Worm (Caenorhabditis elegans) whole organism, L4 larva: ENCODE measurements around the gene srh-147.
A peak's percentile ranks its signal among the peaks of the same experiment; 100 is the strongest.

Source experiments
- D1046.2 ChIP-seq: fragments of 200-800 bp; sonication (Bioruptor generic); IDR thresholded peaks from 2 replicates; pipeline ENCODE4 v1.3.6; 2022; ENCODE audit warnings: missing genetic modification characterization, missing compliant biosample characterization
- F37D6.2 ChIP-seq: sonication (generic microtip); optimal IDR thresholded peaks from 2 replicates; lab custom pipeline; 2016; ENCODE audit warnings: mild to moderate bottlenecking, missing genetic modification characterization, missing compliant biosample characterization
- F44E2.7 ChIP-seq: fragments of 200-800 bp; sonication (Bioruptor generic); IDR thresholded peaks from 2 replicates; pipeline ENCODE4 v2.1.2; 2022; ENCODE audit warnings: missing genetic modification characterization, missing compliant biosample characterization
- R02D3.7 ChIP-seq: fragments of 150-350 bp; sonication (generic microtip); optimal IDR thresholded peaks from 3 replicates; lab custom pipeline; 2014; ENCODE audit warnings: missing biosample characterization, missing genetic modification characterization
- T20F7.1 ChIP-seq: fragments of 200-800 bp; sonication (Bioruptor generic); optimal IDR thresholded peaks from 2 replicates; lab custom pipeline; 2018; ENCODE audit warnings: mild to moderate bottlenecking, missing genetic modification characterization, missing compliant biosample characterization
- T26A8.4 ChIP-seq: fragments of 200-800 bp; sonication (Bioruptor generic); IDR thresholded peaks from 2 replicates; pipeline ENCODE4 v1.3.6; 2022; ENCODE audit warnings: missing genetic modification characterization, missing compliant biosample characterization
- Y105C5A.15 ChIP-seq: fragments of 200-800 bp; sonication (Bioruptor generic); IDR thresholded peaks from 2 replicates; pipeline ENCODE4 v1.3.6; 2022; ENCODE audit warnings: missing genetic modification characterization, missing compliant biosample characterization
- Y48G9A.11 ChIP-seq: fragments of 200-800 bp; sonication (Bioruptor generic); IDR thresholded peaks from 2 replicates; pipeline ENCODE4 v1.3.6; 2022; ENCODE audit warnings: missing genetic modification reagents, missing genetic modification characterization, missing compliant biosample characterization
- Y5F2A.4 ChIP-seq: fragments of 200-800 bp; sonication (Bioruptor generic); optimal IDR thresholded peaks from 2 replicates; lab custom pipeline; 2018; ENCODE audit warnings: mild to moderate bottlenecking, missing genetic modification characterization, missing compliant biosample characterization
- Y75B8A.6 ChIP-seq: fragments of 200-800 bp; sonication (Bioruptor generic); IDR thresholded peaks from 2 replicates; pipeline ENCODE4 v1.3.6; 2022; ENCODE audit warnings: missing genetic modification reagents, missing genetic modification characterization, missing compliant biosample characterization
- ZK337.2 ChIP-seq: fragments of 200-800 bp; sonication (Bioruptor generic); IDR thresholded peaks from 2 replicates; pipeline ENCODE4 v1.3.6; 2022; ENCODE audit warnings: missing genetic modification reagents, missing genetic modification characterization, missing compliant biosample characterization
- ZK546.5 ChIP-seq, 2 experiments: sonication (generic microtip); optimal IDR thresholded peaks; 2 replicates each; lab custom pipeline; 2017; ENCODE audit warnings: missing biosample characterization in 2 of 2, missing genetic modification characterization in 2 of 2
- aly-2 ChIP-seq: sonication (generic microtip); optimal IDR thresholded peaks from 2 replicates; lab custom pipeline; 2018; ENCODE audit warnings: missing biosample characterization, missing genetic modification characterization
- arid-1 ChIP-seq: fragments of 200-800 bp; sonication (Bioruptor generic); conservative IDR thresholded peaks from 2 replicates; pipeline ENCODE4 v1.3.6; 2022; ENCODE audit warnings: missing genetic modification reagents, missing genetic modification characterization, missing compliant biosample characterization
- attf-4 ChIP-seq: sonication (generic microtip); optimal IDR thresholded peaks from 3 replicates; lab custom pipeline; 2017; ENCODE audit warnings: missing biosample characterization, missing genetic modification characterization
- ceh-44 ChIP-seq: fragments of 200-800 bp; sonication (Bioruptor generic); IDR thresholded peaks from 2 replicates; pipeline ENCODE4 v1.3.6; 2022; ENCODE audit warnings: missing genetic modification reagents, missing genetic modification characterization, missing compliant biosample characterization
- ces-1 ChIP-seq: fragments of 150-350 bp; sonication (generic microtip); optimal IDR thresholded peaks from 4 replicates; lab custom pipeline; 2014; ENCODE audit warnings: missing biosample characterization, missing genetic modification reagents, missing genetic modification characterization
- cey-2 ChIP-seq: sonication (generic microtip); optimal IDR thresholded peaks from 3 replicates; lab custom pipeline; 2017; ENCODE audit warnings: missing genetic modification characterization, mild to moderate bottlenecking, missing compliant biosample characterization, antibody characterized with exemption, borderline replicate concordance; ENCODE audit not compliant: insufficient read depth
- daf-16 ChIP-seq, 3 experiments: sonication (generic microtip); optimal IDR thresholded peaks; 2 replicates each; lab custom pipeline; 2016 to 2017; ENCODE audit warnings: missing genetic modification characterization in 3 of 3, missing genetic modification reagents in 3 of 3, mild to moderate bottlenecking in 2 of 3, missing compliant biosample characterization in 2 of 3, missing biosample characterization in 1 of 3, moderate library complexity in 1 of 3
- daf-19 ChIP-seq: fragments of 200-800 bp; sonication (Bioruptor generic); conservative IDR thresholded peaks from 2 replicates; pipeline ENCODE4 v1.3.6; 2022; ENCODE audit warnings: missing genetic modification characterization, missing compliant biosample characterization
- dmd-6 ChIP-seq: fragments of 200-800 bp; sonication (Bioruptor generic); IDR thresholded peaks from 2 replicates; pipeline ENCODE4 v1.3.6; 2022; ENCODE audit warnings: missing genetic modification reagents, missing genetic modification characterization, missing compliant biosample characterization
- dpl-1 ChIP-seq: fragments of 150-350 bp; optimal IDR thresholded peaks from 2 replicates; lab custom pipeline; 2014; ENCODE audit warnings: missing biosample characterization, missing genetic modification reagents, missing genetic modification characterization
- duxl-1 ChIP-seq: sonication (generic microtip); optimal IDR thresholded peaks from 2 replicates; lab custom pipeline; 2016; ENCODE audit warnings: mild to moderate bottlenecking, missing genetic modification characterization, moderate library complexity, missing compliant biosample characterization; ENCODE audit not compliant: poor library complexity
- dve-1 ChIP-seq: sonication (generic microtip); optimal IDR thresholded peaks from 2 replicates; lab custom pipeline; 2017; ENCODE audit warnings: antibody characterized with exemption, mild to moderate bottlenecking, missing genetic modification characterization, missing compliant biosample characterization; ENCODE audit not compliant: insufficient read depth
- egl-27 ChIP-seq: sonication (generic microtip); optimal IDR thresholded peaks from 3 replicates; lab custom pipeline; 2017; ENCODE audit warnings: missing biosample characterization, missing genetic modification reagents, missing genetic modification characterization
- gei-8 ChIP-seq: fragments of 200-800 bp; sonication (Bioruptor generic); optimal IDR thresholded peaks from 2 replicates; lab custom pipeline; 2018; ENCODE audit warnings: mild to moderate bottlenecking, missing genetic modification characterization, missing compliant biosample characterization
- hlh-11 ChIP-seq: fragments of 200-800 bp; sonication (Bioruptor generic); optimal IDR thresholded peaks from 2 replicates; lab custom pipeline; 2018; ENCODE audit warnings: mild to moderate bottlenecking, missing genetic modification characterization, missing compliant biosample characterization
- hlh-30 ChIP-seq: sonication (generic microtip); optimal IDR thresholded peaks from 2 replicates; lab custom pipeline; 2017; ENCODE audit warnings: antibody characterized with exemption, mild to moderate bottlenecking, missing genetic modification characterization, missing compliant biosample characterization; ENCODE audit not compliant: insufficient read depth
- lin-15B ChIP-seq: fragments of 150-350 bp; sonication (generic microtip); optimal IDR thresholded peaks from 3 replicates; lab custom pipeline; 2014; ENCODE audit warnings: missing biosample characterization, missing genetic modification characterization
- lin-29 ChIP-seq: fragments of 200-800 bp; sonication (Bioruptor generic); IDR thresholded peaks from 2 replicates; pipeline ENCODE4 v1.3.6; 2022; ENCODE audit warnings: missing genetic modification reagents, missing genetic modification characterization, missing compliant biosample characterization
- lir-3 ChIP-seq: sonication (generic microtip); optimal IDR thresholded peaks from 2 replicates; lab custom pipeline; 2016; ENCODE audit warnings: mild to moderate bottlenecking, missing genetic modification characterization, missing compliant biosample characterization
- madf-5 ChIP-seq, 2 experiments: fragments of 200-800 bp; sonication (Bioruptor generic); IDR thresholded peaks; 2 replicates each; pipeline ENCODE4 v1.3.6; 2022; ENCODE audit warnings: missing compliant biosample characterization in 2 of 2, missing genetic modification characterization in 2 of 2
- madf-9 ChIP-seq: fragments of 200-800 bp; sonication (Bioruptor generic); conservative IDR thresholded peaks from 2 replicates; pipeline ENCODE4 v1.3.6; 2022; ENCODE audit warnings: missing genetic modification reagents, missing genetic modification characterization, missing compliant biosample characterization
- mdl-1 ChIP-seq, 2 experiments: fragments of 150-350 bp in 1 of 2; sonication (generic microtip) in 1 of 2; optimal IDR thresholded peaks; 2 replicates each; lab custom pipeline; 2014 to 2017; ENCODE audit warnings: missing biosample characterization in 2 of 2, missing genetic modification characterization in 2 of 2
- mxl-3 ChIP-seq: fragments of 200-800 bp; sonication (Bioruptor generic); optimal IDR thresholded peaks from 2 replicates; lab custom pipeline; 2018; ENCODE audit warnings: mild to moderate bottlenecking, missing genetic modification characterization, missing compliant biosample characterization
- nhr-11 ChIP-seq: fragments of 150-350 bp; optimal IDR thresholded peaks from 2 replicates; lab custom pipeline; 2014; ENCODE audit warnings: missing biosample characterization, missing genetic modification characterization
- nhr-237 ChIP-seq: sonication (generic microtip); optimal IDR thresholded peaks from 2 replicates; lab custom pipeline; 2017; ENCODE audit warnings: missing biosample characterization, missing genetic modification characterization
- nhr-28 ChIP-seq: fragments of 150-350 bp; optimal IDR thresholded peaks from 2 replicates; lab custom pipeline; 2014; ENCODE audit warnings: missing biosample characterization, missing genetic modification characterization
- nhr-41 ChIP-seq: fragments of 200-800 bp; sonication (Bioruptor generic); IDR thresholded peaks from 2 replicates; pipeline ENCODE4 v1.3.6; 2022; ENCODE audit warnings: missing genetic modification reagents, missing genetic modification characterization, missing compliant biosample characterization
- nhr-6 ChIP-seq: fragments of 150-350 bp; optimal IDR thresholded peaks from 2 replicates; lab custom pipeline; 2014; ENCODE audit warnings: missing biosample characterization, missing genetic modification characterization
- nhr-76 ChIP-seq: fragments of 150-350 bp; optimal IDR thresholded peaks from 2 replicates; lab custom pipeline; 2014; ENCODE audit warnings: missing biosample characterization, missing genetic modification characterization
- pha-4 ChIP-seq, 2 experiments: fragments of 150-350 bp in 1 of 2; fragments of 200-800 bp in 1 of 2; sonication (Bioruptor generic) in 1 of 2; IDR thresholded peaks in 1 of 2; optimal IDR thresholded peaks in 1 of 2; 2 replicates each; pipeline versions ENCODE4 v1.3.6 to Lab custom; 2014 to 2022; ENCODE audit warnings: missing genetic modification characterization in 2 of 2, missing genetic modification reagents in 2 of 2, missing biosample characterization in 1 of 2, missing compliant biosample characterization in 1 of 2
- php-3 ChIP-seq: fragments of 200-800 bp; sonication (Bioruptor generic); IDR thresholded peaks from 2 replicates; pipeline ENCODE4 v1.3.6; 2022; ENCODE audit warnings: missing genetic modification reagents, missing genetic modification characterization, missing compliant biosample characterization
- skn-1 ChIP-seq: fragments of 150-350 bp; optimal IDR thresholded peaks from 2 replicates; lab custom pipeline; 2014; ENCODE audit warnings: missing biosample characterization, missing genetic modification characterization
- spr-1 ChIP-seq: sonication (generic microtip); optimal IDR thresholded peaks from 2 replicates; lab custom pipeline; 2016; ENCODE audit warnings: mild to moderate bottlenecking, missing genetic modification characterization, missing compliant biosample characterization
- unc-130 ChIP-seq: sonication (generic microtip); optimal IDR thresholded peaks from 2 replicates; lab custom pipeline; 2016; ENCODE audit warnings: missing genetic modification reagents, missing genetic modification characterization, missing compliant biosample characterization
- unc-39 ChIP-seq: sonication (generic microtip); optimal IDR thresholded peaks from 2 replicates; lab custom pipeline; 2017; ENCODE audit warnings: missing biosample characterization, missing genetic modification characterization
- zfp-3 ChIP-seq: fragments of 200-800 bp; sonication (Bioruptor generic); conservative IDR thresholded peaks from 2 replicates; pipeline ENCODE4 v1.3.6; 2022; ENCODE audit warnings: missing genetic modification reagents, missing genetic modification characterization, missing compliant biosample characterization
- zip-11 ChIP-seq: fragments of 200-800 bp; sonication (Bioruptor generic); IDR thresholded peaks from 2 replicates; pipeline ENCODE4 v1.3.6; 2022; ENCODE audit warnings: missing genetic modification characterization, missing compliant biosample characterization

srh-147 gene

ce11 chrV:15891761-15892160 lies 41.6 kb upstream of the srh-147 start, which contains the start of gene T06C12.12 (continued):
- TF ChIP-seq mdl-1 (tag; optimal IDR thresholded peaks at IDR 0.05; lab: Kevin White, UChicago) (no peak), hlh-30 (tag; lab: Kevin White, UChicago) (no peak), cey-2 (tag; lab: Kevin White, UChicago) (no peak), T26A8.4 (no peak), nhr-11 (tag; lab: Kevin White, UChicago) (no peak), lir-3 (tag; lab: Kevin White, UChicago) (no peak)

- TF ChIP-seq F37D6.2 (tag; lab: Kevin White, UChicago) (no peak), lin-29 (GFP tag; lab: Robert Waterston, UW) (no peak), unc-39 (tag; lab: Kevin White, UChicago) (no peak), dve-1 (peak; percentile 59), php-3 (GFP tag; lab: Robert Waterston, UW) (0 out of 2 replicates have a peak, but pooled peaks have one; percentile 6), pha-4 (GFP tag; IDR thresholded peaks at IDR 0.05; lab: Robert Waterston, UW) (no peak), pha-4 (tag; optimal IDR thresholded peaks at IDR 0.05; lab: Kevin White, UChicago) (peak; percentile 43), lin-15B (tag; lab: Kevin White, UChicago) (no peak), Y48G9A.11 (no peak), madf-5 (GFP tag; IDR thresholded peaks at IDR 0.05; lab: Robert Waterston, UW) (no peak), nhr-237 (no peak), dmd-6 (GFP tag; lab: Robert Waterston, UW) (peak; percentile 61), egl-27 (tag; lab: Kevin White, UChicago) (no peak), ces-1 (no peak), zfp-3 (GFP tag; lab: Robert Waterston, UW) (no peak), T20F7.1 (GFP tag; lab: Kevin White, UChicago) (no peak), F44E2.7 (GFP tag; lab: Robert Waterston, UW) (no peak), D1046.2 (GFP tag; lab: Robert Waterston, UW) (no peak), daf-16 (GFP tag; optimal IDR thresholded peaks at IDR 0.05; lab: Kevin White, UChicago) (no peak), daf-16 (tag; optimal IDR thresholded peaks at IDR 0.05; lab: Kevin White, UChicago) (peak; percentile 89), ceh-44 (GFP tag; lab: Robert Waterston, UW) (no peak), Y75B8A.6 (GFP tag; lab: Robert Waterston, UW) (no peak), skn-1 (tag; lab: Kevin White, UChicago) (no peak), attf-4 (tag; lab: Kevin White, UChicago) (no peak), Y5F2A.4 (GFP tag; lab: Kevin White, UChicago) (no peak), aly-2 (no peak), hlh-11 (tag; lab: Kevin White, UChicago) (peak; percentile 67), Y105C5A.15 (no peak), dpl-1 (GFP tag; lab: Kevin White, UChicago) (no peak), unc-130 (GFP tag; lab: Kevin White, UChicago) (no peak), nhr-76 (tag; lab: Kevin White, UChicago) (no peak), mxl-3 (no peak), madf-9 (GFP tag; lab: Robert Waterston, UW) (no peak), arid-1 (GFP tag; lab: Robert Waterston, UW) (no peak), ZK546.5 (tag; optimal IDR thresholded peaks at IDR 0.05; lab: Kevin White, UChicago) (no peak), duxl-1 (no peak), spr-1 (no peak), zip-11 (no peak), R02D3.7 (tag; lab: Kevin White, UChicago) (no peak), gei-8 (no peak), ZK337.2 (no peak), nhr-28 (tag; lab: Kevin White, UChicago) (peak; percentile 91), nhr-41 (no peak), daf-19 (no peak), nhr-6 (tag; lab: Kevin White, UChicago) (peak; percentile 25), T26A8.4 (no peak)
Observed at ce11 chrV:15891279-15891678, 41.2 kb upstream of the srh-147 start.
